Fruit fly (Drosophila melanogaster) whole organism, embryonic: ENCODE data around the gene CG31493.

ENCODE experiments used
- Blimp-1 ChIP-seq: fragments of 200-800 bp; sonication (Bioruptor generic); optimal IDR thresholded peaks from 3 replicates; lab custom pipeline; 2018; ENCODE audit warnings: missing biosample characterization, missing genetic modification characterization, mild to moderate bottlenecking, moderate library complexity, missing genetic modification reagents
- C15 ChIP-seq: fragments of 200-800 bp; sonication (Bioruptor generic); IDR thresholded peaks from 3 replicates; pipeline ENCODE4 v1.3.6; 2022; ENCODE audit warnings: missing biosample characterization, missing genetic modification characterization
- CG11456 ChIP-seq: fragments of 200-800 bp; sonication (Bioruptor generic); IDR thresholded peaks from 3 replicates; pipeline ENCODE4 v1.3.6; 2022; ENCODE audit warnings: missing biosample characterization, missing genetic modification characterization
- CG12155 ChIP-seq: fragments of 200-800 bp; sonication (Bioruptor generic); optimal IDR thresholded peaks from 3 replicates; lab custom pipeline; 2016; ENCODE audit warnings: missing biosample characterization, missing genetic modification characterization
- CG13775 ChIP-seq: fragments of 200-800 bp; sonication (Bioruptor generic); optimal IDR thresholded peaks from 3 replicates; lab custom pipeline; 2017; ENCODE audit warnings: missing biosample characterization, mild to moderate bottlenecking, missing genetic modification characterization
- CG15514 ChIP-seq: fragments of 200-800 bp; sonication (Bioruptor generic); optimal IDR thresholded peaks from 3 replicates; lab custom pipeline; 2017; ENCODE audit warnings: missing biosample characterization, missing genetic modification characterization, mild to moderate bottlenecking, moderate library complexity, missing genetic modification reagents
- CG1647 ChIP-seq: fragments of 200-800 bp; sonication (Bioruptor generic); optimal IDR thresholded peaks from 3 replicates; lab custom pipeline; 2016; ENCODE audit warnings: missing biosample characterization, missing genetic modification characterization
- CG16815 ChIP-seq: fragments of 200-800 bp; sonication (Bioruptor generic); optimal IDR thresholded peaks from 3 replicates; lab custom pipeline; 2017; ENCODE audit warnings: missing biosample characterization, mild to moderate bottlenecking, missing genetic modification characterization
- CG17361 ChIP-seq: fragments of 200-800 bp; sonication (Bioruptor generic); IDR thresholded peaks from 3 replicates; pipeline ENCODE4 v1.3.6; 2022; ENCODE audit warnings: missing biosample characterization, missing genetic modification characterization
- CG2199 ChIP-seq: fragments of 200-800 bp; sonication (Bioruptor generic); IDR thresholded peaks from 3 replicates; pipeline ENCODE4 v1.3.6; 2022; ENCODE audit warnings: missing biosample characterization, missing genetic modification characterization
- CG30403 ChIP-seq: fragments of 200-800 bp; sonication (Bioruptor generic); optimal IDR thresholded peaks from 3 replicates; lab custom pipeline; 2016; ENCODE audit warnings: missing biosample characterization, missing genetic modification characterization
- CG31388 ChIP-seq: fragments of 200-800 bp; sonication (Bioruptor generic); optimal IDR thresholded peaks from 2 replicates; lab custom pipeline; 2016; ENCODE audit warnings: missing biosample characterization, missing genetic modification characterization
- CG3163 ChIP-seq: fragments of 200-800 bp; sonication (Bioruptor generic); optimal IDR thresholded peaks from 3 replicates; lab custom pipeline; 2016; ENCODE audit warnings: missing biosample characterization, missing genetic modification characterization
- CG4707 ChIP-seq: fragments of 200-800 bp; sonication (Bioruptor generic); optimal IDR thresholded peaks from 2 replicates; lab custom pipeline; 2018; ENCODE audit warnings: missing biosample characterization, mild to moderate bottlenecking, missing genetic modification characterization, moderate library complexity
- CG5953 ChIP-seq: fragments of 200-800 bp; sonication (Bioruptor generic); IDR thresholded peaks from 2 replicates; pipeline ENCODE4 v1.3.6; 2022; ENCODE audit warnings: missing biosample characterization, missing genetic modification characterization
- CG6272 ChIP-seq: fragments of 200-800 bp; sonication (Bioruptor generic); IDR thresholded peaks from 2 replicates; pipeline ENCODE4 v1.3.6; 2022; ENCODE audit warnings: missing biosample characterization, missing genetic modification characterization
- CG7963 ChIP-seq: fragments of 200-800 bp; sonication (Bioruptor generic); IDR thresholded peaks from 3 replicates; pipeline ENCODE4 v1.3.6; 2022; ENCODE audit warnings: missing biosample characterization, missing genetic modification characterization; ENCODE audit not compliant: partially characterized antibody
- CG7987 ChIP-seq: fragments of 200-800 bp; sonication (Bioruptor generic); optimal IDR thresholded peaks from 2 replicates; lab custom pipeline; 2018; ENCODE audit warnings: missing biosample characterization, mild to moderate bottlenecking, missing genetic modification characterization, moderate library complexity
- CG9876 ChIP-seq: fragments of 200-800 bp; sonication (Bioruptor generic); optimal IDR thresholded peaks from 2 replicates; lab custom pipeline; 2016; ENCODE audit warnings: missing biosample characterization, missing genetic modification characterization
- Drgx ChIP-seq: fragments of 200-800 bp; sonication (Bioruptor generic); IDR thresholded peaks from 2 replicates; pipeline ENCODE4 v1.3.6; 2022; ENCODE audit warnings: missing biosample characterization, missing genetic modification characterization
- HLH3B ChIP-seq: fragments of 200-800 bp; sonication (Bioruptor generic); IDR thresholded peaks from 2 replicates; pipeline ENCODE4 v1.3.6; 2022; ENCODE audit warnings: missing biosample characterization, missing genetic modification characterization
- HLH54F ChIP-seq: fragments of 200-800 bp; sonication (Bioruptor generic); optimal IDR thresholded peaks from 3 replicates; lab custom pipeline; 2016; ENCODE audit warnings: missing biosample characterization, missing genetic modification characterization
- Hey ChIP-seq: fragments of 200-800 bp; sonication (Bioruptor generic); optimal IDR thresholded peaks from 3 replicates; lab custom pipeline; 2018; ENCODE audit warnings: missing biosample characterization, mild to moderate bottlenecking, missing genetic modification characterization
- HmgD ChIP-seq: fragments of 200-800 bp; sonication (Bioruptor generic); optimal IDR thresholded peaks from 3 replicates; lab custom pipeline; 2016; ENCODE audit warnings: missing biosample characterization, missing genetic modification characterization
- Hmr ChIP-seq: fragments of 200-800 bp; sonication (Bioruptor generic); optimal IDR thresholded peaks from 3 replicates; lab custom pipeline; 2017; ENCODE audit warnings: mild to moderate bottlenecking, missing biosample characterization, missing genetic modification reagents, missing genetic modification characterization
- Hmx ChIP-seq: fragments of 200-800 bp; sonication (Bioruptor generic); optimal IDR thresholded peaks from 2 replicates; lab custom pipeline; 2016; ENCODE audit warnings: missing biosample characterization, missing genetic modification characterization
- MTF-1 ChIP-seq: fragments of 200-800 bp; sonication (Bioruptor generic); optimal IDR thresholded peaks from 2 replicates; lab custom pipeline; 2018; ENCODE audit warnings: missing biosample characterization, mild to moderate bottlenecking, missing genetic modification characterization, borderline replicate concordance
- Myb ChIP-seq: fragments of 200-800 bp; sonication (Bioruptor generic); optimal IDR thresholded peaks from 2 replicates; lab custom pipeline; 2016; ENCODE audit warnings: missing biosample characterization, missing genetic modification characterization
- Oaz ChIP-seq: fragments of 200-800 bp; sonication (Bioruptor generic); IDR thresholded peaks from 2 replicates; pipeline ENCODE4 v1.3.6; 2022; ENCODE audit warnings: missing biosample characterization, missing genetic modification characterization
- Ravus ChIP-seq: fragments of 200-800 bp; sonication (Bioruptor generic); IDR thresholded peaks from 2 replicates; pipeline ENCODE4 v1.3.6; 2022; ENCODE audit warnings: missing biosample characterization, missing genetic modification characterization
- Six4 ChIP-seq: fragments of 200-800 bp; sonication (Bioruptor generic); optimal IDR thresholded peaks from 2 replicates; lab custom pipeline; 2016; ENCODE audit warnings: missing biosample characterization, missing genetic modification characterization
- Stat92E ChIP-seq, 3 experiments: fragments of >200 bp in 2 of 3; fragments of 200-800 bp in 1 of 3; sonication (Bioruptor generic) in 1 of 3; optimal IDR thresholded peaks; 2 replicates each; lab custom pipeline; 2017 to 2019; ENCODE audit warnings: missing biosample characterization in 3 of 3, missing genetic modification characterization in 3 of 3, mild to moderate bottlenecking in 1 of 3, moderate library complexity in 1 of 3
- ase ChIP-seq: fragments of 200-800 bp; sonication (Bioruptor generic); IDR thresholded peaks from 3 replicates; pipeline ENCODE4 v1.3.6; 2022; ENCODE audit warnings: missing biosample characterization, missing genetic modification characterization
- ato ChIP-seq: fragments of 200-800 bp; sonication (Bioruptor generic); IDR thresholded peaks from 2 replicates; pipeline ENCODE4 v1.3.6; 2022; ENCODE audit warnings: missing biosample characterization, missing genetic modification characterization; ENCODE audit not compliant: partially characterized antibody
- chm ChIP-seq: fragments of 200-800 bp; sonication (Bioruptor generic); IDR thresholded peaks from 2 replicates; pipeline ENCODE4 v1.3.6; 2022; ENCODE audit warnings: missing biosample characterization, missing genetic modification characterization
- ci ChIP-seq: fragments of 200-800 bp; sonication (Bioruptor generic); IDR thresholded peaks from 3 replicates; pipeline ENCODE4 v1.3.6; 2022; ENCODE audit warnings: missing biosample characterization, missing genetic modification characterization
- crc ChIP-seq: fragments of 200-800 bp; sonication (Bioruptor generic); optimal IDR thresholded peaks from 2 replicates; lab custom pipeline; 2016; ENCODE audit warnings: missing biosample characterization, missing genetic modification characterization
- dimm ChIP-seq: fragments of 200-800 bp; sonication (Bioruptor generic); IDR thresholded peaks from 2 replicates; pipeline ENCODE4 v1.3.6; 2022; ENCODE audit warnings: missing biosample characterization, missing genetic modification characterization
- fd64A ChIP-seq: fragments of 200-800 bp; sonication (Bioruptor generic); optimal IDR thresholded peaks from 3 replicates; lab custom pipeline; 2018; ENCODE audit warnings: missing biosample characterization, mild to moderate bottlenecking, missing genetic modification characterization
- gfzf ChIP-seq: fragments of 200-800 bp; sonication (Bioruptor generic); optimal IDR thresholded peaks from 2 replicates; lab custom pipeline; 2016; ENCODE audit warnings: missing biosample characterization, mild to moderate bottlenecking, missing genetic modification characterization, moderate library complexity
- grau ChIP-seq: fragments of 200-800 bp; optimal IDR thresholded peaks from 3 replicates; lab custom pipeline; 2019; ENCODE audit warnings: missing biosample characterization, mild to moderate bottlenecking, missing genetic modification characterization, moderate library complexity
- h ChIP-seq: fragments of >200 bp; optimal IDR thresholded peaks from 2 replicates; lab custom pipeline; 2017
- klu ChIP-seq: fragments of 200-800 bp; sonication (Bioruptor generic); IDR thresholded peaks from 2 replicates; pipeline ENCODE4 v1.3.6; 2022; ENCODE audit warnings: missing biosample characterization, missing genetic modification characterization
- mam ChIP-seq: fragments of 200-800 bp; sonication (Bioruptor generic); optimal IDR thresholded peaks from 3 replicates; lab custom pipeline; 2016; ENCODE audit warnings: missing biosample characterization, missing genetic modification characterization
- pan ChIP-seq, 4 experiments: fragments of >200 bp in 3 of 4; fragments of 200-800 bp in 1 of 4; sonication (Bioruptor generic) in 1 of 4; optimal IDR thresholded peaks in 3 of 4; IDR thresholded peaks in 1 of 4; 2 replicates each; pipeline versions ENCODE4 v1.3.6 to Lab custom; 2017 to 2022; ENCODE audit warnings: missing biosample characterization in 2 of 4, missing genetic modification characterization in 2 of 4, mixed read lengths in 1 of 4
- pb ChIP-seq: fragments of 200-800 bp; sonication (Bioruptor generic); optimal IDR thresholded peaks from 3 replicates; lab custom pipeline; 2016; ENCODE audit warnings: missing biosample characterization, missing genetic modification characterization
- pho ChIP-seq: fragments of 200-800 bp; sonication (Bioruptor generic); optimal IDR thresholded peaks from 2 replicates; lab custom pipeline; 2016; ENCODE audit warnings: missing biosample characterization, missing genetic modification characterization
- sqz ChIP-seq: fragments of 200-800 bp; sonication (Bioruptor generic); optimal IDR thresholded peaks from 3 replicates; lab custom pipeline; 2018; ENCODE audit warnings: missing biosample characterization, mild to moderate bottlenecking, missing genetic modification characterization
- trh ChIP-seq: fragments of 200-800 bp; sonication (Bioruptor generic); optimal IDR thresholded peaks from 2 replicates; lab custom pipeline; 2016; ENCODE audit warnings: missing biosample characterization, missing genetic modification characterization
- tx ChIP-seq: fragments of 200-800 bp; sonication (Bioruptor generic); optimal IDR thresholded peaks from 2 replicates; lab custom pipeline; 2016; ENCODE audit warnings: missing biosample characterization, missing genetic modification characterization
- wor ChIP-seq: fragments of 200-800 bp; sonication (Bioruptor generic); IDR thresholded peaks from 2 replicates; pipeline ENCODE4 v1.3.6; 2022; ENCODE audit warnings: missing biosample characterization, missing genetic modification characterization

CG31493 gene

DNA sequence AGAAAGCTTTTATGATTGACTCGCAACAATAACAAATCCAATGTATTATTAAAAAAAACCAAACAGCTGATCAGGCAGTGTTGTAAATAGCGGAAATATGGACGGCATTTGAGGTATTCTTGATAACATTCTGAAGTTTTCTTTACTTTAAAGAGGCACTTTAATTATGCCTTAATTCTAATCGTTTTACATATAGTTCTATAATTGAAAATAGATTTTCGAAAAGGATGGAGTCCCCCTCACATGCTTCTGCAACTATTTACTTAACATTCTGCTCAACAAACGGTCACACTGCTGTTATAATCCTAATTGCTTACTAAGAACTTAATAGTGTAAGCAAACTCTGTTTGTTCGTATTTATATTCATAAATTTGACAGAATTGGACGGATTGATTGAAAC is 3.4 kb upstream of the CG31493 start, which contains the start of gene CG10068 (continued):
- TF ChIP-seq trh = peak; percentile 68
- TF ChIP-seq wor (GFP tag; lab: Robert Waterston, UW) = peak; percentile 79
- TF ChIP-seq Ravus = peak; percentile 21
- peak; percentile 28 for TF ChIP-seq CG4707
- TF ChIP-seq CG2199 (GFP tag; lab: Robert Waterston, UW) = peak; percentile 97
- TF ChIP-seq h = no peak
- no peak for TF ChIP-seq pan (optimal IDR thresholded peaks at IDR 0.05; lab: Kevin White, UChicago)
- peak in 1 of 2 experiments; percentile 97 for TF ChIP-seq pan (GFP tag; optimal IDR thresholded peaks at IDR 0.05 in 1 of 2, IDR thresholded peaks at IDR 0.05 in 1 of 2)
- peak; percentile 73; the same call in 2 of the 3 replicates for TF ChIP-seq C15 (GFP tag; lab: Robert Waterston, UW)
- peak; percentile 87 for TF ChIP-seq CG30403 (GFP tag; lab: Kevin White, UChicago)
- no peak for TF ChIP-seq ato (GFP tag; lab: Robert Waterston, UW)
- TF ChIP-seq grau (tag; lab: Kevin White, UChicago) = peak; percentile 84
- TF ChIP-seq Hmx (GFP tag; lab: Kevin White, UChicago) = peak; percentile 43
- peak; percentile 81 for TF ChIP-seq Oaz
- peak; percentile 77 for TF ChIP-seq CG16815 (GFP tag; lab: Kevin White, UChicago)
- TF ChIP-seq CG9876 (GFP tag; lab: Kevin White, UChicago) = peak; percentile 72
- peak; percentile 99 for TF ChIP-seq sqz (GFP tag; lab: Kevin White, UChicago)
- peak; percentile 56 for TF ChIP-seq Myb (GFP tag; lab: Kevin White, UChicago)
- peak; percentile 76 for TF ChIP-seq crc
- TF ChIP-seq CG5953 (GFP tag; lab: Robert Waterston, UW) = peak; percentile 89
- peak; percentile 61 for TF ChIP-seq pb
- peak; percentile 66; the same call in 1 of the 2 replicates for TF ChIP-seq klu (GFP tag; lab: Robert Waterston, UW)
- peak; percentile 62 for TF ChIP-seq Drgx (GFP tag; lab: Robert Waterston, UW)
- no peak for TF ChIP-seq Hey (tag; lab: Kevin White, UChicago)
- TF ChIP-seq CG11456 (GFP tag; lab: Robert Waterston, UW) = peak; percentile 88
- TF ChIP-seq chm = peak; percentile 93
- TF ChIP-seq tx (GFP tag; lab: Kevin White, UChicago) = peak; percentile 80
- TF ChIP-seq Blimp-1 = peak; percentile 84
- no peak; the same call in 1 of the 2 replicates for TF ChIP-seq CG6272
- TF ChIP-seq pho (GFP tag; lab: Kevin White, UChicago) = peak; percentile 84
- TF ChIP-seq CG1647 (GFP tag; lab: Kevin White, UChicago) = peak; percentile 75
- peak; percentile 87 for TF ChIP-seq Six4 (GFP tag; lab: Kevin White, UChicago)
- TF ChIP-seq CG17361 (GFP tag; lab: Robert Waterston, UW) = peak; percentile 90
- peak; percentile 96 for TF ChIP-seq ci (GFP tag; lab: Robert Waterston, UW)
- TF ChIP-seq MTF-1 (GFP tag; lab: Kevin White, UChicago) = peak; percentile 70
- TF ChIP-seq ase = peak; percentile 94
- peak; percentile 87 for TF ChIP-seq Hmr (GFP tag; lab: Kevin White, UChicago)
- TF ChIP-seq CG7987 (GFP tag; lab: Kevin White, UChicago) = peak; percentile 76
- peak; percentile 76 for TF ChIP-seq CG31388 (GFP tag; lab: Kevin White, UChicago)
- TF ChIP-seq CG7963 (GFP tag; lab: Robert Waterston, UW) = no peak
- TF ChIP-seq fd64A (GFP tag; lab: Kevin White, UChicago) = peak; percentile 73
- TF ChIP-seq CG15514 = peak; percentile 85
- peak; percentile 93 for TF ChIP-seq HLH3B (GFP tag; lab: Robert Waterston, UW)
- TF ChIP-seq mam = peak; percentile 87
- TF ChIP-seq CG13775 (GFP tag; lab: Kevin White, UChicago) = peak; percentile 90
- TF ChIP-seq gfzf (GFP tag; lab: Kevin White, UChicago) = peak; percentile 60
- TF ChIP-seq dimm (GFP tag; lab: Robert Waterston, UW) = no peak; the same call in 1 of the 2 replicates
- TF ChIP-seq CG3163 (GFP tag; lab: Kevin White, UChicago) = peak; percentile 71
- peak; percentile 60 for TF ChIP-seq HmgD (GFP tag; lab: Kevin White, UChicago)
- peak; percentile 85 for TF ChIP-seq CG12155 (GFP tag; lab: Kevin White, UChicago)
- TF ChIP-seq HLH54F (GFP tag; lab: Kevin White, UChicago) = peak; percentile 88
- TF ChIP-seq Stat92E (GFP tag; optimal IDR thresholded peaks at IDR 0.05; lab: Kevin White, UChicago) = peak in 1 of 3 experiments; percentile 56
